Worm (Caenorhabditis elegans) whole organism, mixed stage, embryonic: ENCODE results near the gene F35H10.5.

Experiments used
- M03D4.4 ChIP-seq: sonication (generic microtip); optimal IDR thresholded peaks from 2 replicates; lab custom pipeline; 2017; ENCODE audit warnings: mild to moderate bottlenecking, missing genetic modification characterization, missing compliant biosample characterization
- bed-3 ChIP-seq: fragments of 200-800 bp; sonication (Bioruptor generic); optimal IDR thresholded peaks from 3 replicates; lab custom pipeline; 2018; ENCODE audit warnings: mild to moderate bottlenecking, missing genetic modification characterization, moderate library complexity, missing compliant biosample characterization
- blmp-1 ChIP-seq: fragments of 150-350 bp; optimal IDR thresholded peaks from 2 replicates; lab custom pipeline; 2014; ENCODE audit warnings: missing biosample characterization, missing genetic modification characterization
- ceh-39 ChIP-seq: fragments of 150-350 bp; optimal IDR thresholded peaks from 2 replicates; lab custom pipeline; 2014; ENCODE audit warnings: missing biosample characterization, missing genetic modification characterization
- ceh-43 ChIP-seq: fragments of 200-800 bp; sonication (Bioruptor generic); optimal IDR thresholded peaks from 2 replicates; lab custom pipeline; 2018; ENCODE audit warnings: mild to moderate bottlenecking, missing genetic modification characterization, moderate library complexity, missing compliant biosample characterization
- ceh-83 ChIP-seq: fragments of 200-800 bp; sonication (Bioruptor generic); optimal IDR thresholded peaks from 2 replicates; lab custom pipeline; 2018; ENCODE audit warnings: mild to moderate bottlenecking, missing genetic modification characterization, missing compliant biosample characterization
- ces-1 ChIP-seq: fragments of 150-350 bp; optimal IDR thresholded peaks from 2 replicates; lab custom pipeline; 2014; ENCODE audit warnings: missing biosample characterization, missing genetic modification reagents, missing genetic modification characterization
- cnd-1 ChIP-seq: fragments of 200-800 bp; sonication (Bioruptor generic); optimal IDR thresholded peaks from 2 replicates; lab custom pipeline; 2018; ENCODE audit warnings: mild to moderate bottlenecking, missing genetic modification characterization, missing compliant biosample characterization
- drap-1 ChIP-seq: fragments of 200-800 bp; sonication (Bioruptor generic); optimal IDR thresholded peaks from 3 replicates; lab custom pipeline; 2018; ENCODE audit warnings: mild to moderate bottlenecking, missing genetic modification characterization, missing compliant biosample characterization
- elt-1 ChIP-seq: sonication (generic microtip); optimal IDR thresholded peaks from 2 replicates; lab custom pipeline; 2017; ENCODE audit warnings: missing genetic modification characterization, mild to moderate bottlenecking, missing compliant biosample characterization, antibody characterized with exemption, moderate library complexity, borderline replicate concordance; ENCODE audit not compliant: insufficient read depth
- elt-3 ChIP-seq: fragments of 150-350 bp; optimal IDR thresholded peaks from 2 replicates; lab custom pipeline; 2014; ENCODE audit warnings: missing biosample characterization, missing genetic modification characterization
- flh-1 ChIP-seq: fragments of 200-800 bp; sonication (Bioruptor generic); optimal IDR thresholded peaks from 2 replicates; lab custom pipeline; 2018; ENCODE audit warnings: mild to moderate bottlenecking, missing genetic modification characterization, moderate library complexity, missing compliant biosample characterization
- ham-2 ChIP-seq: fragments of 200-800 bp; sonication (Bioruptor generic); optimal IDR thresholded peaks from 2 replicates; lab custom pipeline; 2018; ENCODE audit warnings: mild to moderate bottlenecking, missing genetic modification characterization, missing compliant biosample characterization
- hlh-1 ChIP-seq: fragments of 150-350 bp; optimal IDR thresholded peaks from 2 replicates; lab custom pipeline; 2014; ENCODE audit warnings: missing biosample characterization, missing genetic modification reagents, missing genetic modification characterization
- lin-13 ChIP-seq: fragments of 150-350 bp; optimal IDR thresholded peaks from 2 replicates; lab custom pipeline; 2014; ENCODE audit warnings: missing biosample characterization, missing genetic modification characterization
- lin-32 ChIP-seq: fragments of 200-800 bp; sonication (Bioruptor generic); optimal IDR thresholded peaks from 2 replicates; lab custom pipeline; 2018; ENCODE audit warnings: mild to moderate bottlenecking, missing genetic modification characterization, missing compliant biosample characterization
- lsy-2 ChIP-seq: fragments of 150-350 bp; optimal IDR thresholded peaks from 2 replicates; lab custom pipeline; 2014; ENCODE audit warnings: missing biosample characterization, missing genetic modification characterization
- mab-5 ChIP-seq: fragments of 150-350 bp; optimal IDR thresholded peaks from 2 replicates; lab custom pipeline; 2014; ENCODE audit warnings: missing biosample characterization, missing genetic modification characterization
- mep-1 ChIP-seq: fragments of 150-350 bp; optimal IDR thresholded peaks from 2 replicates; lab custom pipeline; 2017; ENCODE audit warnings: missing biosample characterization, missing genetic modification reagents, missing genetic modification characterization, inconsistent platforms
- mls-2 ChIP-seq: sonication (generic microtip); optimal IDR thresholded peaks from 2 replicates; lab custom pipeline; 2016; ENCODE audit warnings: mild to moderate bottlenecking, missing genetic modification characterization, moderate library complexity, missing compliant biosample characterization
- nhr-12 ChIP-seq: fragments of 150-350 bp; optimal IDR thresholded peaks from 2 replicates; lab custom pipeline; 2014; ENCODE audit warnings: missing biosample characterization, missing genetic modification characterization
- nhr-2 ChIP-seq: fragments of 150-350 bp; optimal IDR thresholded peaks from 2 replicates; lab custom pipeline; 2014; ENCODE audit warnings: missing biosample characterization, missing genetic modification characterization
- nhr-237 ChIP-seq: fragments of 150-350 bp; optimal IDR thresholded peaks from 2 replicates; lab custom pipeline; 2014; ENCODE audit warnings: missing biosample characterization, missing genetic modification characterization
- nhr-28 ChIP-seq: fragments of 150-350 bp; optimal IDR thresholded peaks from 2 replicates; lab custom pipeline; 2014; ENCODE audit warnings: missing biosample characterization, missing genetic modification characterization
- nhr-76 ChIP-seq: sonication (generic microtip); optimal IDR thresholded peaks from 2 replicates; lab custom pipeline; 2017; ENCODE audit warnings: missing biosample characterization, missing genetic modification characterization
- pha-4 ChIP-seq: fragments of 150-350 bp; optimal IDR thresholded peaks from 2 replicates; lab custom pipeline; 2018; ENCODE audit warnings: missing biosample characterization, missing genetic modification reagents, missing genetic modification characterization
- sem-2 ChIP-seq: fragments of 200-800 bp; sonication (Bioruptor generic); optimal IDR thresholded peaks from 2 replicates; lab custom pipeline; 2018; ENCODE audit warnings: mild to moderate bottlenecking, missing genetic modification characterization, missing compliant biosample characterization
- snpc-4 ChIP-seq: fragments of 150-350 bp; optimal IDR thresholded peaks from 2 replicates; lab custom pipeline; 2014; ENCODE audit warnings: missing biosample characterization, missing genetic modification characterization
- sptf-1 ChIP-seq: sonication (generic microtip); optimal IDR thresholded peaks from 2 replicates; lab custom pipeline; 2017; ENCODE audit warnings: mild to moderate bottlenecking, missing genetic modification characterization, moderate library complexity, missing compliant biosample characterization
- tbx-8 ChIP-seq: fragments of 200-800 bp; sonication (Bioruptor generic); optimal IDR thresholded peaks from 2 replicates; lab custom pipeline; 2018; ENCODE audit warnings: mild to moderate bottlenecking, missing genetic modification characterization, moderate library complexity, missing compliant biosample characterization
- unc-120 ChIP-seq: sonication (generic microtip); optimal IDR thresholded peaks from 2 replicates; lab custom pipeline; 2017; ENCODE audit warnings: missing genetic modification characterization, missing compliant biosample characterization; ENCODE audit not compliant: poor library complexity, severe bottlenecking
- unc-39 ChIP-seq: fragments of 150-350 bp; optimal IDR thresholded peaks from 2 replicates; lab custom pipeline; 2014; ENCODE audit warnings: missing biosample characterization, missing genetic modification characterization
- unc-62 ChIP-seq: fragments of 150-350 bp; optimal IDR thresholded peaks from 2 replicates; lab custom pipeline; 2014; ENCODE audit warnings: missing biosample characterization, missing genetic modification reagents, missing genetic modification characterization
- zip-8 ChIP-seq: fragments of 150-350 bp; optimal IDR thresholded peaks from 2 replicates; lab custom pipeline; 2014; ENCODE audit warnings: missing biosample characterization, missing genetic modification characterization
- ztf-11 ChIP-seq: fragments of 150-350 bp; optimal IDR thresholded peaks from 2 replicates; lab custom pipeline; 2014; ENCODE audit warnings: missing biosample characterization, missing genetic modification characterization

Gene F35H10.5

DNA sequence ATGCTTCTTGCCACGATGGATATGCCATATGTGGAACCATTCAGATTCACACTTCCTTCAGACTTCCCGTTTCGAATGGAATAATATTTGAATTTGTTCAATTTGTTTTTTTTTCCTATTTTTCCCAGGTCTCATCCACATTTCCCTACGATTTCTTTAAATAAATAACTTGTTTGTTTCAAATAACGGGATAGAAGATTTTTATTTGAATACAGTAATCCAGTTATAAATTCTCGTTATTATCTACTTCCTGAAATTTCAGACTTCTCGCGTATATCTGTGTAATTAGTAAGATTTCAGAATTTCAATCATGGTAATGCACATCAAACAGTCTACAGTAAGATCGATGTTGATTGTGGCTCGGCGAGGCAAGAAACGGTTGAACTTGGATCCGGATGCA is at the start of gene F35H10.5:
Gene F35H10.5, plus strand, starts transcription at position 301 of the 400 bp plus-strand sequence.
- TF ChIP-seq ceh-43 (GFP tag; lab: Kevin White, UChicago) (no peak), nhr-12 (tag; lab: Kevin White, UChicago) (no peak), ham-2 (GFP tag; lab: Kevin White, UChicago) (no peak), lin-32 (GFP tag; lab: Kevin White, UChicago) (no peak), nhr-2 (tag; lab: Kevin White, UChicago) (no peak), unc-120 (tag; lab: Kevin White, UChicago) (no peak), zip-8 (tag; lab: Kevin White, UChicago) (no peak), mep-1 (tag; lab: Kevin White, UChicago) (no peak), lin-13 (tag; lab: Kevin White, UChicago) (no peak), bed-3 (no peak), M03D4.4 (tag; lab: Kevin White, UChicago) (no peak), nhr-76 (tag; lab: Kevin White, UChicago) (no peak), cnd-1 (tag; lab: Kevin White, UChicago) (no peak), elt-1 (tag; lab: Kevin White, UChicago) (no peak), pha-4 (tag; lab: Kevin White, UChicago) (no peak), lsy-2 (tag; lab: Kevin White, UChicago) (no peak), unc-62 (GFP tag; lab: Kevin White, UChicago) (no peak)
- TF ChIP-seq, all 35 proteins: peak for 0

DNA sequence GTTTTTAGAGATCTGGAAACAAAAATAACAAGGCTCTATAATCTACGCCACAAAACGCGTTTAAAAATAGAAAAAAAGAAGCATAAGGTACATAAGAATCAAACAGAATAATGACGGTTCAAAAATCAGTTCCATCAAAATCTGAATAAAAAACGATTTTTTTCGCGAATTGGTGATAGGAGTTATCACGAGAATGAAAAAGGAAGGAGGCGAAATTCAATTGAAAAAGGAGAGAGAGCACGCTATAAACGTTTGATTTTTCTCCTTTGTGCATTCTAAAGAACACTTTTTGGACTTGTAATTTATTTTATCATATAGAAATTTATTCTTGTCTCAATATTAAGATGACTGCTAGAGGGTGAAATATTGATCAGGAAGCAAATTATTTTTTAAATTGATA is 49.2 kb upstream of the F35H10.5 start:
- no peak for TF ChIP-seq nhr-237
- TF ChIP-seq ztf-11 (tag; lab: Kevin White, UChicago), result no peak
- TF ChIP-seq elt-3 (tag; lab: Kevin White, UChicago), result no peak
- TF ChIP-seq lsy-2 (tag; lab: Kevin White, UChicago), result no peak
- TF ChIP-seq ces-1 (GFP tag; lab: Kevin White, UChicago), result no peak
- TF ChIP-seq bed-3, result no peak
- no peak for TF ChIP-seq zip-8 (tag; lab: Kevin White, UChicago)
- no peak for TF ChIP-seq ceh-39 (tag; lab: Kevin White, UChicago)
- TF ChIP-seq flh-1 (GFP tag; lab: Kevin White, UChicago), result no peak
- TF ChIP-seq unc-120 (tag; lab: Kevin White, UChicago), result no peak
- TF ChIP-seq mls-2, result no peak
- TF ChIP-seq mab-5 (tag; lab: Kevin White, UChicago), result no peak
- TF ChIP-seq nhr-12 (tag; lab: Kevin White, UChicago), result no peak
- TF ChIP-seq ham-2 (GFP tag; lab: Kevin White, UChicago), result no peak
- TF ChIP-seq elt-1 (tag; lab: Kevin White, UChicago), result no peak
- TF ChIP-seq lin-13 (tag; lab: Kevin White, UChicago), result no peak
- no peak for TF ChIP-seq pha-4 (tag; lab: Kevin White, UChicago)
- TF ChIP-seq unc-39 (tag; lab: Kevin White, UChicago), result no peak

- TF ChIP-seq elt-1 (tag; lab: Kevin White, UChicago) (peak; percentile 66), tbx-8 (GFP tag; lab: Kevin White, UChicago) (peak; percentile 92), bed-3 (peak; percentile 94), mls-2 (peak; percentile 98), flh-1 (GFP tag; lab: Kevin White, UChicago) (peak; percentile 92), sptf-1 (tag; lab: Kevin White, UChicago) (peak; percentile 98), ztf-11 (tag; lab: Kevin White, UChicago) (peak; percentile 15), nhr-76 (tag; lab: Kevin White, UChicago) (peak; percentile 49), ceh-43 (GFP tag; lab: Kevin White, UChicago) (peak; percentile 95), snpc-4 (tag; lab: Kevin White, UChicago) (no peak), pha-4 (tag; lab: Kevin White, UChicago) (peak; percentile 86), ceh-83 (GFP tag; lab: Kevin White, UChicago) (peak; percentile 99), lsy-2 (tag; lab: Kevin White, UChicago) (peak; percentile 47), ham-2 (GFP tag; lab: Kevin White, UChicago) (peak; percentile 89), mab-5 (tag; lab: Kevin White, UChicago) (no peak), drap-1 (GFP tag; lab: Kevin White, UChicago) (peak; percentile 98), zip-8 (tag; lab: Kevin White, UChicago) (no peak), cnd-1 (tag; lab: Kevin White, UChicago) (peak; percentile 97), nhr-237 (peak; percentile 23), elt-3 (tag; lab: Kevin White, UChicago) (peak; percentile 77), lin-32 (GFP tag; lab: Kevin White, UChicago) (peak; percentile 97), nhr-2 (tag; lab: Kevin White, UChicago) (no peak), nhr-12 (tag; lab: Kevin White, UChicago) (peak; percentile 5), unc-120 (tag; lab: Kevin White, UChicago) (peak; percentile 97), sem-2 (GFP tag; lab: Kevin White, UChicago) (peak; percentile 95), lin-13 (tag; lab: Kevin White, UChicago) (peak; percentile 30), ces-1 (GFP tag; lab: Kevin White, UChicago) (peak; percentile 2), unc-39 (tag; lab: Kevin White, UChicago) (peak; percentile 68), hlh-1 (tag; lab: Kevin White, UChicago) (peak; percentile 45), ceh-39 (tag; lab: Kevin White, UChicago) (no peak), M03D4.4 (tag; lab: Kevin White, UChicago) (peak; percentile 97), mep-1 (tag; lab: Kevin White, UChicago) (peak; percentile 73), unc-62 (GFP tag; lab: Kevin White, UChicago) (peak; percentile 64), blmp-1 (tag; lab: Kevin White, UChicago) (peak; percentile 5), nhr-28 (tag; lab: Kevin White, UChicago) (peak; percentile 80)
- TF ChIP-seq, all 35 proteins: peak for 30
These were observed 47.7 kb upstream of the F35H10.5 start for ce11 chrIV:8252856-8253255.
